Worm (Caenorhabditis elegans): ENCODE measurements around the gene wht-4.

DNA sequence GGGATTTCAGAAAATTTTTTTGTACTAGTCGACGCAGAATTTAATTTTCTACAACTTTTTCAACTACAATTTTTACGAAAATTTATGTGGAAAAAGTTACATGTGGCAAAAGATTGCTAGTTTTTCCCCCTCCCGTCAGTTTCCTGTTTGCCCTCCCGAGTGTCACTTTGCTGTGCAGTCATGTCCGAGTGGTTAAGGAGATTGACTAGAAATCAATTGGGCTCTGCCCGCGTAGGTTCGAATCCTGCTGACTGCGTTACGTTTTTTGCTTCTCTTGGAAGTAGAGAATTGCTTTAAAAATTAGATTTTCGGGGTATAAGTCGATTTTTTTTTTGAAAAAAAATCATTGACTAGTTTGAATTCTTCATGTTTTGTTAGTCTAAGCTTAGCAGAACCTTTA lies 10.9 kb upstream of the wht-4 start:
- no peak for TF ChIP-seq ztf-11 (tag; optimal IDR thresholded peaks at IDR 0.05)
- TF ChIP-seq ama-1 (optimal IDR thresholded peaks at IDR 0.05): no peak
- TF ChIP-seq lin-11 (tag; optimal IDR thresholded peaks at IDR 0.05): no peak
- TF ChIP-seq ceh-82 (tag; optimal IDR thresholded peaks at IDR 0.05): no peak
- no peak for TF ChIP-seq sma-3 (GFP tag; optimal IDR thresholded peaks at IDR 0.05)
- TF ChIP-seq R02D3.7 (tag; optimal IDR thresholded peaks at IDR 0.05): no peak
- TF ChIP-seq nhr-129 (tag; optimal IDR thresholded peaks at IDR 0.05): no peak
- no peak for TF ChIP-seq zag-1 (tag; optimal IDR thresholded peaks at IDR 0.05)

Measured in whole organism, L2 larva.